Fruit fly (Drosophila melanogaster) whole organism, embryonic: ENCODE measurements around the gene Vha16-2.
A peak's percentile ranks its signal among the peaks of the same experiment; 100 is the strongest.

Experiments used
- Adf1 ChIP-seq: fragments of 200-800 bp; sonication (Bioruptor generic); IDR thresholded peaks from 2 replicates; pipeline ENCODE4 v1.3.6; 2022; ENCODE audit warnings: missing biosample characterization, missing genetic modification characterization
- B-H1 ChIP-seq: fragments of 200-800 bp; sonication (Bioruptor generic); IDR thresholded peaks from 3 replicates; pipeline ENCODE4 v1.3.6; 2022; ENCODE audit warnings: missing biosample characterization, missing genetic modification characterization
- BtbVII ChIP-seq: fragments of 200-800 bp; sonication (Bioruptor generic); optimal IDR thresholded peaks from 3 replicates; lab custom pipeline; 2017; ENCODE audit warnings: missing biosample characterization, mild to moderate bottlenecking, missing genetic modification characterization
- Bteb2 ChIP-seq: fragments of 200-800 bp; sonication (Bioruptor generic); optimal IDR thresholded peaks from 2 replicates; lab custom pipeline; 2016; ENCODE audit warnings: missing biosample characterization, missing genetic modification characterization
- CG1024 ChIP-seq: fragments of 200-800 bp; sonication (Bioruptor generic); IDR thresholded peaks from 2 replicates; pipeline ENCODE4 v1.3.6; 2022; ENCODE audit warnings: missing biosample characterization, missing genetic modification characterization
- CG10959 ChIP-seq: fragments of 200-800 bp; sonication (Bioruptor generic); IDR thresholded peaks from 2 replicates; pipeline ENCODE4 v1.3.6; 2022; ENCODE audit warnings: missing biosample characterization, missing genetic modification characterization
- CG11504 ChIP-seq: fragments of 200-800 bp; sonication (Bioruptor generic); optimal IDR thresholded peaks from 3 replicates; lab custom pipeline; 2019; ENCODE audit warnings: missing biosample characterization, mild to moderate bottlenecking, missing genetic modification characterization, moderate library complexity
- CG13424 ChIP-seq: fragments of 200-800 bp; sonication (Bioruptor generic); optimal IDR thresholded peaks from 2 replicates; lab custom pipeline; 2019; ENCODE audit warnings: missing biosample characterization, mild to moderate bottlenecking, missing genetic modification characterization, moderate library complexity
- CG13894 ChIP-seq: fragments of 200-800 bp; sonication (Bioruptor generic); optimal IDR thresholded peaks from 3 replicates; lab custom pipeline; 2018; ENCODE audit warnings: missing biosample characterization, mild to moderate bottlenecking, missing genetic modification characterization, moderate library complexity
- CG14014 ChIP-seq: fragments of 200-800 bp; sonication (Bioruptor generic); IDR thresholded peaks from 2 replicates; pipeline ENCODE4 v1.3.6; 2022; ENCODE audit warnings: missing biosample characterization, missing genetic modification characterization
- CG14860 ChIP-seq: fragments of 200-800 bp; sonication (Bioruptor generic); IDR thresholded peaks from 3 replicates; pipeline ENCODE4 v1.3.6; 2022; ENCODE audit warnings: missing biosample characterization, missing genetic modification characterization; ENCODE audit not compliant: partially characterized antibody
- CG42726 ChIP-seq: fragments of 200-800 bp; sonication (Bioruptor generic); IDR thresholded peaks from 2 replicates; pipeline ENCODE4 v1.3.6; 2022; ENCODE audit warnings: missing biosample characterization, missing genetic modification characterization; ENCODE audit not compliant: partially characterized antibody
- CG4328 ChIP-seq: fragments of 200-800 bp; sonication (Bioruptor generic); optimal IDR thresholded peaks from 3 replicates; lab custom pipeline; 2017; ENCODE audit warnings: missing biosample characterization, missing genetic modification reagents, missing genetic modification characterization
- CG4360 ChIP-seq: fragments of 200-800 bp; sonication (Bioruptor generic); IDR thresholded peaks from 2 replicates; pipeline ENCODE4 v1.3.6; 2022; ENCODE audit warnings: missing biosample characterization, missing genetic modification characterization
- CG6683 ChIP-seq: fragments of 200-800 bp; sonication (Bioruptor generic); optimal IDR thresholded peaks from 2 replicates; lab custom pipeline; 2017; ENCODE audit warnings: missing biosample characterization, mild to moderate bottlenecking, missing genetic modification characterization, missing genetic modification reagents
- CG6813 ChIP-seq: fragments of 200-800 bp; sonication (Bioruptor generic); optimal IDR thresholded peaks from 2 replicates; lab custom pipeline; 2017; ENCODE audit warnings: missing biosample characterization, missing genetic modification characterization, mild to moderate bottlenecking, moderate library complexity, missing genetic modification reagents
- CG8478 ChIP-seq: fragments of >200 bp; optimal IDR thresholded peaks from 2 replicates; lab custom pipeline; 2018
- CG8765 ChIP-seq: fragments of 200-800 bp; sonication (Bioruptor generic); IDR thresholded peaks from 2 replicates; pipeline ENCODE4 v1.3.6; 2022; ENCODE audit warnings: missing biosample characterization, missing genetic modification characterization
- CG9437 ChIP-seq: fragments of 200-800 bp; sonication (Bioruptor generic); optimal IDR thresholded peaks from 2 replicates; lab custom pipeline; 2018; ENCODE audit warnings: missing biosample characterization, mild to moderate bottlenecking, missing genetic modification characterization
- CG9932 ChIP-seq: fragments of 200-800 bp; sonication (Bioruptor generic); IDR thresholded peaks from 2 replicates; pipeline ENCODE4 v1.3.6; 2022; ENCODE audit warnings: missing biosample characterization, missing genetic modification characterization
- Dll ChIP-seq: fragments of 200-800 bp; sonication (Bioruptor generic); IDR thresholded peaks from 4 replicates; pipeline ENCODE4 v1.3.6; 2022; ENCODE audit warnings: missing biosample characterization, missing genetic modification characterization; ENCODE audit not compliant: partially characterized antibody
- Gug ChIP-seq: fragments of 200-800 bp; sonication (Bioruptor generic); IDR thresholded peaks from 4 replicates; pipeline ENCODE4 v1.3.6; 2022; ENCODE audit warnings: missing biosample characterization, missing genetic modification characterization
- Hmr ChIP-seq: fragments of 200-800 bp; sonication (Bioruptor generic); optimal IDR thresholded peaks from 3 replicates; lab custom pipeline; 2017; ENCODE audit warnings: mild to moderate bottlenecking, missing biosample characterization, missing genetic modification reagents, missing genetic modification characterization
- NFAT ChIP-seq: fragments of 200-800 bp; sonication (Bioruptor generic); IDR thresholded peaks from 2 replicates; pipeline ENCODE4 v1.3.6; 2022; ENCODE audit warnings: missing biosample characterization, missing genetic modification characterization
- Oli ChIP-seq: fragments of 200-800 bp; sonication (Bioruptor generic); optimal IDR thresholded peaks from 2 replicates; lab custom pipeline; 2018; ENCODE audit warnings: missing biosample characterization, mild to moderate bottlenecking, missing genetic modification characterization, moderate library complexity
- Opbp ChIP-seq: fragments of 200-800 bp; sonication (Bioruptor generic); IDR thresholded peaks from 3 replicates; pipeline ENCODE4 v1.3.6; 2022; ENCODE audit warnings: missing biosample characterization, missing genetic modification characterization; ENCODE audit not compliant: partially characterized antibody
- Rfx ChIP-seq: fragments of 200-800 bp; sonication (Bioruptor generic); IDR thresholded peaks from 2 replicates; pipeline ENCODE4 v1.3.6; 2022; ENCODE audit warnings: missing biosample characterization, missing genetic modification characterization
- Rx ChIP-seq: fragments of 200-800 bp; sonication (Bioruptor generic); IDR thresholded peaks from 2 replicates; pipeline ENCODE4 v1.3.6; 2022; ENCODE audit warnings: missing biosample characterization, missing genetic modification characterization
- cas ChIP-seq: fragments of 200-800 bp; sonication (Bioruptor generic); IDR thresholded peaks from 2 replicates; pipeline ENCODE4 v1.3.6; 2022; ENCODE audit warnings: missing biosample characterization, missing genetic modification characterization
- chm ChIP-seq: fragments of 200-800 bp; sonication (Bioruptor generic); IDR thresholded peaks from 2 replicates; pipeline ENCODE4 v1.3.6; 2022; ENCODE audit warnings: missing biosample characterization, missing genetic modification characterization
- ems ChIP-seq: fragments of 200-800 bp; sonication (Bioruptor generic); optimal IDR thresholded peaks from 3 replicates; lab custom pipeline; 2016; ENCODE audit warnings: missing biosample characterization, missing genetic modification characterization
- fd3F ChIP-seq: fragments of 200-800 bp; sonication (Bioruptor generic); optimal IDR thresholded peaks from 2 replicates; lab custom pipeline; 2018; ENCODE audit warnings: missing biosample characterization, mild to moderate bottlenecking, missing genetic modification characterization, moderate library complexity
- grn ChIP-seq: fragments of 200-800 bp; sonication (Bioruptor generic); optimal IDR thresholded peaks from 3 replicates; lab custom pipeline; 2017; ENCODE audit warnings: missing biosample characterization, missing genetic modification characterization
- gro ChIP-seq: fragments of 200-800 bp; sonication (Bioruptor generic); optimal IDR thresholded peaks from 2 replicates; lab custom pipeline; 2016; ENCODE audit warnings: missing biosample characterization, missing genetic modification characterization
- gsb-n ChIP-seq: fragments of 200-800 bp; sonication (Bioruptor generic); optimal IDR thresholded peaks from 3 replicates; lab custom pipeline; 2018; ENCODE audit warnings: missing biosample characterization, mild to moderate bottlenecking, missing genetic modification characterization
- hbn ChIP-seq: fragments of 200-800 bp; sonication (Bioruptor generic); IDR thresholded peaks from 2 replicates; pipeline ENCODE4 v1.3.6; 2022; ENCODE audit warnings: missing biosample characterization, missing genetic modification characterization; ENCODE audit not compliant: partially characterized antibody
- ind ChIP-seq: fragments of 200-800 bp; sonication (Bioruptor generic); optimal IDR thresholded peaks from 3 replicates; lab custom pipeline; 2016; ENCODE audit warnings: missing biosample characterization, missing genetic modification characterization
- klu ChIP-seq: fragments of 200-800 bp; sonication (Bioruptor generic); IDR thresholded peaks from 2 replicates; pipeline ENCODE4 v1.3.6; 2022; ENCODE audit warnings: missing biosample characterization, missing genetic modification characterization
- lab ChIP-seq: fragments of 200-800 bp; sonication (Bioruptor generic); optimal IDR thresholded peaks from 3 replicates; lab custom pipeline; 2017; ENCODE audit warnings: missing biosample characterization, missing genetic modification characterization, mild to moderate bottlenecking, moderate library complexity, missing genetic modification reagents
- mirr ChIP-seq: fragments of 200-800 bp; sonication (Bioruptor generic); optimal IDR thresholded peaks from 3 replicates; lab custom pipeline; 2018; ENCODE audit warnings: missing biosample characterization, mild to moderate bottlenecking, missing genetic modification characterization
- nerfin-1 ChIP-seq: fragments of 200-800 bp; sonication (Bioruptor generic); optimal IDR thresholded peaks from 3 replicates; lab custom pipeline; 2019; ENCODE audit warnings: missing biosample characterization, mild to moderate bottlenecking, missing genetic modification characterization, moderate library complexity
- odd ChIP-seq: fragments of 200-800 bp; sonication (Bioruptor generic); optimal IDR thresholded peaks from 2 replicates; lab custom pipeline; 2017; ENCODE audit warnings: missing biosample characterization, mild to moderate bottlenecking, missing genetic modification characterization
- p53 ChIP-seq: fragments of 200-800 bp; sonication (Bioruptor generic); optimal IDR thresholded peaks from 2 replicates; lab custom pipeline; 2016; ENCODE audit warnings: missing biosample characterization, missing genetic modification characterization
- pan ChIP-seq, 4 experiments: fragments of >200 bp in 3 of 4; fragments of 200-800 bp in 1 of 4; sonication (Bioruptor generic) in 1 of 4; optimal IDR thresholded peaks in 3 of 4; IDR thresholded peaks in 1 of 4; 2 replicates each; pipeline versions ENCODE4 v1.3.6 to Lab custom; 2017 to 2022; ENCODE audit warnings: missing biosample characterization in 2 of 4, missing genetic modification characterization in 2 of 4, mixed read lengths in 1 of 4
- prd ChIP-seq, 3 experiments: fragments of >200 bp in 2 of 3; fragments of 200-800 bp in 1 of 3; sonication (Bioruptor generic) in 1 of 3; optimal IDR thresholded peaks in 2 of 3; IDR thresholded peaks in 1 of 3; 2 replicates in 2 of 3; 3 replicates in 1 of 3; pipeline versions ENCODE4 v1.3.6 to Lab custom; 2017 to 2022; ENCODE audit warnings: missing biosample characterization in 1 of 3, missing genetic modification characterization in 1 of 3
- salm ChIP-seq: fragments of 200-800 bp; sonication (Bioruptor generic); optimal IDR thresholded peaks from 2 replicates; lab custom pipeline; 2018; ENCODE audit warnings: missing biosample characterization, mild to moderate bottlenecking, missing genetic modification characterization
- sisA ChIP-seq: fragments of 200-800 bp; sonication (Bioruptor generic); IDR thresholded peaks from 2 replicates; pipeline ENCODE4 v1.3.6; 2022; ENCODE audit warnings: missing biosample characterization, missing genetic modification characterization
- stwl ChIP-seq: fragments of 200-800 bp; sonication (Bioruptor generic); optimal IDR thresholded peaks from 3 replicates; lab custom pipeline; 2018; ENCODE audit warnings: missing biosample characterization, mild to moderate bottlenecking, missing genetic modification characterization, moderate library complexity
- wek ChIP-seq: fragments of 200-800 bp; sonication (Bioruptor generic); optimal IDR thresholded peaks from 3 replicates; lab custom pipeline; 2018; ENCODE audit warnings: missing biosample characterization, mild to moderate bottlenecking, missing genetic modification characterization, moderate library complexity
- wor ChIP-seq: fragments of 200-800 bp; sonication (Bioruptor generic); IDR thresholded peaks from 2 replicates; pipeline ENCODE4 v1.3.6; 2022; ENCODE audit warnings: missing biosample characterization, missing genetic modification characterization

Vha16-2 gene

dm6 chr3L:11429695-11430094, 45.1 kb upstream of the Vha16-2 start (continued):
- TF ChIP-seq CG13424 (peak; percentile 28), B-H1 (GFP tag; lab: Robert Waterston, UW) (no peak), stwl (tag; lab: Kevin White, UChicago) (no peak), Hmr (no peak), cas (GFP tag; lab: Robert Waterston, UW) (no peak), NFAT (no peak), gsb-n (tag; lab: Kevin White, UChicago) (no peak), CG8478 (no peak), Adf1 (no peak), chm (GFP tag; lab: Robert Waterston, UW) (no peak), CG13894 (tag; lab: Kevin White, UChicago) (no peak), CG9437 (GFP tag; lab: Kevin White, UChicago) (peak; percentile 45), Rfx (GFP tag; lab: Robert Waterston, UW) (no peak), CG1024 (GFP tag; lab: Robert Waterston, UW) (no peak), BtbVII (GFP tag; lab: Kevin White, UChicago) (no peak), fd3F (no peak), ems (no peak), Gug (0 out of 4 replicates have a peak, but pooled peaks have one; percentile 7), CG42726 (no peak), CG8765 (GFP tag; lab: Robert Waterston, UW) (no peak), p53 (GFP tag; lab: Kevin White, UChicago) (no peak), salm (tag; lab: Kevin White, UChicago) (no peak), odd (GFP tag; lab: Kevin White, UChicago) (no peak), CG6683 (no peak), Opbp (no peak), sisA (GFP tag; lab: Robert Waterston, UW) (no peak), grn (GFP tag; lab: Kevin White, UChicago) (no peak), CG14860 (GFP tag; lab: Robert Waterston, UW) (no peak), hbn (GFP tag; lab: Robert Waterston, UW) (no peak), CG4328 (no peak), CG6813 (no peak), CG9932 (GFP tag; lab: Robert Waterston, UW) (peak; percentile 27), Bteb2 (no peak), nerfin-1 (tag; lab: Kevin White, UChicago) (no peak), CG14014 (GFP tag; lab: Robert Waterston, UW) (no peak), wor (GFP tag; lab: Robert Waterston, UW) (0 out of 2 replicates have a peak, but pooled peaks have one; percentile 30), pan (optimal IDR thresholded peaks at IDR 0.05; lab: Kevin White, UChicago) (no peak), pan (GFP tag; optimal IDR thresholded peaks at IDR 0.05 in 1 of 2, IDR thresholded peaks at IDR 0.05 in 1 of 2) (peak in 1 of 2 experiments; percentile 23), Oli (peak; percentile 64), prd (optimal IDR thresholded peaks at IDR 0.05; lab: Kevin White, UChicago) (no peak), prd (GFP tag; IDR thresholded peaks at IDR 0.05; lab: Robert Waterston, UW) (peak; percentile 42; the same call in 1 of the 3 replicates), wek (no peak), Rx (GFP tag; lab: Robert Waterston, UW) (no peak), Dll (GFP tag; lab: Robert Waterston, UW) (no peak), CG10959 (GFP tag; lab: Robert Waterston, UW) (peak; percentile 22; the same call in 1 of the 2 replicates), CG11504 (peak; percentile 51), ind (GFP tag; lab: Kevin White, UChicago) (peak; percentile 32), gro (GFP tag; lab: Kevin White, UChicago) (no peak), klu (GFP tag; lab: Robert Waterston, UW) (no peak), lab (GFP tag; lab: Kevin White, UChicago) (no peak), mirr (GFP tag; lab: Kevin White, UChicago) (no peak), CG4360 (GFP tag; lab: Robert Waterston, UW) (no peak)
